In the genomic region with DNA sequence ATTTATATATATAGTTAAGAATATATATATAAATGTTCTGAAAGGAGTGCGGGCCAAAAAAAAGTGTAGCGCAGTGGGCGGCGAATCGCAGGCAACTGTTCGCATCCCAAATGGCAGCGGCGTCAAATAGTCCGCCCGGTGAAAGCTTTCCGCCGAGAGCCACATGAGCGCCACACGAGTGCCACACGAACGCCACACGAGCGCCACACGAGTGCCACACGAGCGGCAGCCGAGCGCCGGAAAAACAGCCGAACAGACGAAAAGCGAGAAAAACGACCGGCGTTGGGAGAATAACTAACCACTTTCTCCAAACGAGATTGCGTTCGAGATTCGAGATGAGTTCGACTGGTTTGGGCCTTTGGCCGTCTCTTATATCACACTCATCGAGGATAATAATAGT, we compare ENCODE assay signal across 3 fruit fly cellular contexts.
TF ChIP-seq lines count a peak whose summit lies in the region.

No protein-coding gene starts in this region.

- no peak for TF ChIP-seq CTCF in whole organism, embryonic (GFP tag; optimal IDR thresholded peaks at IDR 0.05; lab: Kevin White, UChicago)

TF ChIP-seq in whole organism, embryonic, 481 proteins besides CTCF, POLR2A, EP300 and RAD21:
- TF ChIP-seq CG10543 (GFP tag; optimal IDR thresholded peaks at IDR 0.05; lab: Kevin White, UChicago) (peak; percentile 41), emc (GFP tag; optimal IDR thresholded peaks at IDR 0.05; lab: Kevin White, UChicago) (no peak), Pdp1 (GFP tag; optimal IDR thresholded peaks at IDR 0.05; lab: Kevin White, UChicago) (peak in 1 of 2 experiments; percentile 7), CG7372 (GFP tag; IDR thresholded peaks at IDR 0.05; lab: Robert Waterston, UW) (no peak), CG8388 (GFP tag; optimal IDR thresholded peaks at IDR 0.05; lab: Kevin White, UChicago) (no peak), ci (GFP tag; IDR thresholded peaks at IDR 0.05; lab: Robert Waterston, UW) (0 out of 3 replicates have a peak, but pooled peaks have one; percentile 36), sima (GFP tag; optimal IDR thresholded peaks at IDR 0.05; lab: Kevin White, UChicago) (no peak), Blimp-1 (GFP tag; optimal IDR thresholded peaks at IDR 0.05; lab: Kevin White, UChicago) (peak; percentile 14), CG15514 (GFP tag; optimal IDR thresholded peaks at IDR 0.05; lab: Kevin White, UChicago) (peak; percentile 5), sens (GFP tag; lab: Kevin White, UChicago) (peak; percentile 29), schlank (tag; optimal IDR thresholded peaks at IDR 0.05; lab: Kevin White, UChicago) (no peak), abd-A (tag; optimal IDR thresholded peaks at IDR 0.05; lab: Kevin White, UChicago) (peak; percentile 14), Nf-YC (tag; optimal IDR thresholded peaks at IDR 0.05; lab: Kevin White, UChicago) (peak; percentile 13), CG12744 (GFP tag; optimal IDR thresholded peaks at IDR 0.05; lab: Kevin White, UChicago) (no peak), Jarid2 (GFP tag; optimal IDR thresholded peaks at IDR 0.05; lab: Kevin White, UChicago) (peak; percentile 23), ac (GFP tag; optimal IDR thresholded peaks at IDR 0.05; lab: Kevin White, UChicago) (no peak), Drgx (GFP tag; IDR thresholded peaks at IDR 0.05; lab: Robert Waterston, UW) (no peak), Med (GFP tag; lab: Kevin White, UChicago) (peak; percentile 69), Deaf1 (tag; optimal IDR thresholded peaks at IDR 0.05; lab: Kevin White, UChicago) (peak; percentile 99), CG13894 (tag; optimal IDR thresholded peaks at IDR 0.05; lab: Kevin White, UChicago) (peak; percentile 89)

TF ChIP-seq in whole organism, prepupa, 60 proteins besides CTCF, POLR2A, EP300 and RAD21:
- no peak for TF ChIP-seq CG15336 (GFP tag; IDR thresholded peaks at IDR 0.05; lab: Robert Waterston, UW)
- TF ChIP-seq CG3919 (GFP tag; optimal IDR thresholded peaks at IDR 0.05; lab: Kevin White, UChicago), result no peak
- no peak for TF ChIP-seq Hr39 (GFP tag; optimal IDR thresholded peaks at IDR 0.05; lab: Kevin White, UChicago)
- no peak for TF ChIP-seq CG11902 (GFP tag; optimal IDR thresholded peaks at IDR 0.05; lab: Kevin White, UChicago)
- TF ChIP-seq vri (GFP tag; optimal IDR thresholded peaks at IDR 0.05; lab: Kevin White, UChicago), result no peak
- TF ChIP-seq Met (GFP tag; optimal IDR thresholded peaks at IDR 0.05; lab: Kevin White, UChicago), result no peak
- TF ChIP-seq CG6163 (GFP tag; IDR thresholded peaks at IDR 0.05; lab: Robert Waterston, UW), result 0 out of 3 replicates have a peak, but pooled peaks have one; percentile 17
TF ChIP-seq in whole organism, prepupa: peak in this region for 1.

TF ChIP-seq in whole organism, pupa, 21 proteins besides CTCF, POLR2A, EP300 and RAD21:
- TF ChIP-seq CG32121 (GFP tag; IDR thresholded peaks at IDR 0.05; lab: Robert Waterston, UW) (0 out of 2 replicates have a peak, but pooled peaks have one; percentile 19), D1 (tag; optimal IDR thresholded peaks at IDR 0.05; lab: Kevin White, UChicago) (no peak)

Comparison
In these comparisons a context has a peak if more than half of its experiments do, and no peak if none do; other contexts are left out.
1. Of the 7 proteins assayed by ChIP-seq in both whole organism, embryonic and whole organism, prepupa: peak only in whole organism, embryonic: Blimp-1; only in whole organism, prepupa: none; in both: none; in neither: 6.